Fruit fly (Drosophila melanogaster) whole organism: ENCODE results near the gene CG15725.

Experiments
- CG8478 ChIP-seq: fragments of >200 bp; optimal IDR thresholded peaks from 2 replicates; lab custom pipeline; 2018; ENCODE audit warnings: inconsistent platforms
- pan ChIP-seq: fragments of >200 bp; optimal IDR thresholded peaks from 2 replicates; lab custom pipeline; 2017
- psq ChIP-seq: fragments of >200 bp; optimal IDR thresholded peaks from 2 replicates; lab custom pipeline; 2017
- usp ChIP-seq: fragments of >200 bp; optimal IDR thresholded peaks from 2 replicates; lab custom pipeline; 2017; ENCODE audit warnings: missing biosample characterization, missing genetic modification characterization, mixed read lengths

- TF ChIP-seq usp: no peak
- TF ChIP-seq psq (lab: Kevin White, UChicago): no peak
- no peak for TF ChIP-seq pan (lab: Kevin White, UChicago)
- TF ChIP-seq CG8478: no peak
Measured at dm6 chrX:12670530-12671285, 34.9 kb upstream of the CG15725 start.
